Worm (Caenorhabditis elegans) whole organism, early embryonic: ENCODE measurements around the gene oig-2.

ENCODE experiments used
- B0310.2 ChIP-seq: sonication (generic microtip); optimal IDR thresholded peaks from 2 replicates; lab custom pipeline; 2016; ENCODE audit warnings: mild to moderate bottlenecking, missing genetic modification characterization, missing compliant biosample characterization
- F13C5.2 ChIP-seq: sonication (generic microtip); optimal IDR thresholded peaks from 2 replicates; lab custom pipeline; 2017; ENCODE audit warnings: mild to moderate bottlenecking, missing genetic modification characterization, inconsistent platforms, missing compliant biosample characterization
- ama-1 ChIP-seq: fragments of 150-350 bp; optimal IDR thresholded peaks from 2 replicates; lab custom pipeline; 2014
- ceh-13 ChIP-seq: fragments of 200-800 bp; sonication (Bioruptor generic); optimal IDR thresholded peaks from 2 replicates; lab custom pipeline; 2018; ENCODE audit warnings: mild to moderate bottlenecking, missing genetic modification characterization, missing compliant biosample characterization
- flt-1 ChIP-seq: fragments of 200-800 bp; sonication (Bioruptor generic); IDR thresholded peaks from 2 replicates; pipeline ENCODE4 v1.3.6; 2022; ENCODE audit warnings: missing genetic modification characterization, missing compliant biosample characterization

DNA sequence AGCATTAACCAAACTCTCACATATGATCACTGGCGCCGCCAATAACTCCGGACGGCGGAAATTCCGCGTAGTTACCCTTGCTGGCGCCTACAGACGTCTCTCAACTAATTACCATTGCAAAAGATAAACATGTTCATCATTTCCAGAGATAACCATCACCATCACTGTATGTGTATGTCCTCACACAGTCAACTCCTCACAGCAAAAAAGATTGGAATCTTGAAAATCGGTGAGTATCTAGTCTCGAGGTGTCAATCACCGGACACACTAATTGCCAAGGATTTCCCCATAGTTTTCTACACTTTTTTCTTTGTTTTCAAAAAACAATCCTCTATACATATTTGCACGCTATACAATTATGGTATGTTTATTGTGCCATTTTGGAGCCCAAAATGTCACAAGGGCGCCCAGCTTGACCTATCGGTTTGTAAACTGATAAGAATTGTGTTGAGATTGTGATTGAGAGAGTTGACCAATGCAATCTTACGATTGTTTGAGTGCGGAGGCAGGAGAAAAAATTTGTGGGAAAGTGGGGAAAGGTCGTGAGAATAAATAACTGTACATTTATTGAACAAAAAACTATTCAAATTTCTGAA is 25.9 kb downstream of the oig-2 start:
- TF ChIP-seq flt-1 (GFP tag; lab: Robert Waterston, UW) (no peak), ama-1 (lab: Kevin White, UChicago) (no peak), B0310.2 (tag; lab: Kevin White, UChicago) (no peak), F13C5.2 (tag; lab: Kevin White, UChicago) (no peak), ceh-13 (no peak)
